Fruit fly (Drosophila melanogaster): Measurements from ENCODE around the gene Dmtn.

Gene Dmtn

dm6 chr3R:6397611-6398092 is 8.0 kb downstream of the Dmtn start (continued):
- no peak for TF ChIP-seq CG16779 (tag; optimal IDR thresholded peaks at IDR 0.05)
- peak; percentile 66 for TF ChIP-seq CG31627 (GFP tag; optimal IDR thresholded peaks at IDR 0.05)
- TF ChIP-seq Hr39 (GFP tag; optimal IDR thresholded peaks at IDR 0.05), result peak; percentile 74
- TF ChIP-seq svp (GFP tag), result peak; percentile 83
- TF ChIP-seq Ets21C (GFP tag; optimal IDR thresholded peaks at IDR 0.05), result peak; percentile 50
- TF ChIP-seq Sox15 (GFP tag; optimal IDR thresholded peaks at IDR 0.05), result peak; percentile 10
- no peak for TF ChIP-seq Eip93F (GFP tag; optimal IDR thresholded peaks at IDR 0.05)
- peak; percentile 81 for TF ChIP-seq Eip78C (GFP tag)
- peak; percentile 1 for TF ChIP-seq CG6276 (GFP tag; optimal IDR thresholded peaks at IDR 0.05)
- peak; percentile 38 for TF ChIP-seq fd59A (GFP tag; optimal IDR thresholded peaks at IDR 0.05)
- peak; percentile 2 for TF ChIP-seq Blimp-1 (GFP tag; optimal IDR thresholded peaks at IDR 0.05)

dm6 chr3R:6396613-6397012 is 9.1 kb downstream of the Dmtn start:
- no peak for TF ChIP-seq ss (GFP tag; optimal IDR thresholded peaks at IDR 0.05)
- TF ChIP-seq Ets96B (tag; optimal IDR thresholded peaks at IDR 0.05), result no peak
- TF ChIP-seq topi (GFP tag; optimal IDR thresholded peaks at IDR 0.05), result no peak
- TF ChIP-seq svp (GFP tag), result peak; percentile 91
- no peak for TF ChIP-seq Smox (GFP tag; optimal IDR thresholded peaks at IDR 0.05)
- no peak for TF ChIP-seq CG11902 (GFP tag; optimal IDR thresholded peaks at IDR 0.05)
- TF ChIP-seq Sox15 (GFP tag; optimal IDR thresholded peaks at IDR 0.05), result no peak
- TF ChIP-seq Eip78C (GFP tag), result peak; percentile 22
- no peak for TF ChIP-seq Sox14 (GFP tag; optimal IDR thresholded peaks at IDR 0.05)
- no peak for TF ChIP-seq salr (GFP tag; optimal IDR thresholded peaks at IDR 0.05)

dm6 chr3R:6395572-6396295 is 10.0 kb downstream of the Dmtn start:
- peak; percentile 73 for TF ChIP-seq dsx (GFP tag; optimal IDR thresholded peaks at IDR 0.05; ENCODE audit: poor library complexity, severe bottlenecking)
- peak; percentile 86 for TF ChIP-seq Sox14 (GFP tag; optimal IDR thresholded peaks at IDR 0.05)
- no peak for TF ChIP-seq CG6276 (GFP tag; optimal IDR thresholded peaks at IDR 0.05)
- TF ChIP-seq esn (GFP tag; optimal IDR thresholded peaks at IDR 0.05), result peak; percentile 85
- no peak for TF ChIP-seq dac (GFP tag; optimal IDR thresholded peaks at IDR 0.05)
- peak in 1 of 2 experiments; percentile 19 for TF ChIP-seq ss (GFP tag; optimal IDR thresholded peaks at IDR 0.05)
- no peak for TF ChIP-seq CG9139 (GFP tag; optimal IDR thresholded peaks at IDR 0.05)
- peak; percentile 82 for TF ChIP-seq CG31627 (GFP tag; optimal IDR thresholded peaks at IDR 0.05)
- TF ChIP-seq CG6808 (GFP tag; optimal IDR thresholded peaks at IDR 0.05), result peak; percentile 10
- peak; percentile 11 for TF ChIP-seq CG4318 (GFP tag; optimal IDR thresholded peaks at IDR 0.05)
- TF ChIP-seq CG3032 (tag; optimal IDR thresholded peaks at IDR 0.05), result peak; percentile 44
- peak; percentile 67 for TF ChIP-seq CG6792 (GFP tag; optimal IDR thresholded peaks at IDR 0.05)
- peak; percentile 94 for TF ChIP-seq Eip78C (GFP tag)
- peak in 1 of 2 experiments; percentile 10 for TF ChIP-seq salr (GFP tag; optimal IDR thresholded peaks at IDR 0.05)
- no peak for TF ChIP-seq CG3919 (GFP tag; optimal IDR thresholded peaks at IDR 0.05)
- TF ChIP-seq CG11762 (GFP tag; optimal IDR thresholded peaks at IDR 0.05; ENCODE audit: insufficient read depth), result no peak
- TF ChIP-seq CG8119 (GFP tag; IDR thresholded peaks at IDR 0.05), result 0 out of 3 replicates have a peak, but pooled peaks have one; percentile 10
- no peak for TF ChIP-seq eg (GFP tag; IDR thresholded peaks at IDR 0.05)
- peak; percentile 55 for TF ChIP-seq CG32006 (GFP tag; optimal IDR thresholded peaks at IDR 0.05)
- TF ChIP-seq OdsH (GFP tag; optimal IDR thresholded peaks at IDR 0.05), result peak; percentile 48
- peak; percentile 45 for TF ChIP-seq Sox15 (GFP tag; optimal IDR thresholded peaks at IDR 0.05)
- TF ChIP-seq CG8319 (GFP tag; optimal IDR thresholded peaks at IDR 0.05), result peak; percentile 10
- peak; percentile 48 for TF ChIP-seq CG10669 (GFP tag; optimal IDR thresholded peaks at IDR 0.05)
- peak; percentile 61 for TF ChIP-seq CG8632 (GFP tag; optimal IDR thresholded peaks at IDR 0.05)
- TF ChIP-seq svp (GFP tag), result peak; percentile 91
- TF ChIP-seq topi (GFP tag; optimal IDR thresholded peaks at IDR 0.05), result peak; percentile 76
- TF ChIP-seq CG15336 (GFP tag; IDR thresholded peaks at IDR 0.05), result no peak
- peak; percentile 38 for TF ChIP-seq net (GFP tag; optimal IDR thresholded peaks at IDR 0.05)
- peak; percentile 67 for TF ChIP-seq CG34406 (GFP tag; optimal IDR thresholded peaks at IDR 0.05)
- TF ChIP-seq acj6 (GFP tag; optimal IDR thresholded peaks at IDR 0.05), result peak; percentile 70
- peak; percentile 24 for TF ChIP-seq fd59A (GFP tag; optimal IDR thresholded peaks at IDR 0.05)
- peak; percentile 53 for TF ChIP-seq Ets96B (tag; optimal IDR thresholded peaks at IDR 0.05)
- peak; percentile 62 for TF ChIP-seq cyc (GFP tag; optimal IDR thresholded peaks at IDR 0.05)
- peak; percentile 62 for TF ChIP-seq achi (GFP tag; optimal IDR thresholded peaks at IDR 0.05)
- peak; percentile 80 for TF ChIP-seq Sox102F (GFP tag; optimal IDR thresholded peaks at IDR 0.05)
- peak; percentile 70 for TF ChIP-seq Ets21C (GFP tag; optimal IDR thresholded peaks at IDR 0.05)
- TF ChIP-seq CG11902 (GFP tag; optimal IDR thresholded peaks at IDR 0.05), result peak; percentile 61
- peak; percentile 27 for TF ChIP-seq Blimp-1 (GFP tag; optimal IDR thresholded peaks at IDR 0.05)
- TF ChIP-seq CG6163 (GFP tag; IDR thresholded peaks at IDR 0.05), result no peak

Data from whole organism, prepupa.